Fruit fly (Drosophila melanogaster): Measurements from ENCODE around the gene 5PtaseI.

5PtaseI gene

dm6 chr3R:25033142-25033586 lies 11.8 kb downstream of the 5PtaseI start, which contains the start of gene Smg6:
TSS of gene Smg6 (minus strand) at chr3R:25033465.
- TF ChIP-seq CG6163 (GFP tag; IDR thresholded peaks at IDR 0.05) (no peak), Ets21C (GFP tag; optimal IDR thresholded peaks at IDR 0.05) (no peak), net (GFP tag; optimal IDR thresholded peaks at IDR 0.05) (no peak)

- TF ChIP-seq dac (GFP tag; optimal IDR thresholded peaks at IDR 0.05) (no peak), Lpt (GFP tag; optimal IDR thresholded peaks at IDR 0.05) (no peak), CG9139 (GFP tag; optimal IDR thresholded peaks at IDR 0.05) (no peak), Met (GFP tag; optimal IDR thresholded peaks at IDR 0.05) (no peak)
Measured at dm6 chr3R:25032686-25033085, 12.3 kb downstream of the 5PtaseI start.

- TF ChIP-seq vri (GFP tag; optimal IDR thresholded peaks at IDR 0.05) (peak; percentile 69), OdsH (GFP tag; optimal IDR thresholded peaks at IDR 0.05) (no peak), Blimp-1 (GFP tag; optimal IDR thresholded peaks at IDR 0.05) (peak; percentile 32), CG3032 (tag; optimal IDR thresholded peaks at IDR 0.05) (peak; percentile 37), Sox14 (GFP tag; optimal IDR thresholded peaks at IDR 0.05) (peak; percentile 64), CG3919 (GFP tag; optimal IDR thresholded peaks at IDR 0.05) (no peak), CG10631 (GFP tag; optimal IDR thresholded peaks at IDR 0.05) (no peak), Sox15 (GFP tag; optimal IDR thresholded peaks at IDR 0.05) (peak; percentile 44), CG32006 (GFP tag; optimal IDR thresholded peaks at IDR 0.05) (no peak), cyc (GFP tag; optimal IDR thresholded peaks at IDR 0.05) (peak; percentile 38), Eip93F (GFP tag; optimal IDR thresholded peaks at IDR 0.05) (peak; percentile 46), CG31627 (GFP tag; optimal IDR thresholded peaks at IDR 0.05) (peak; percentile 52), esn (GFP tag; optimal IDR thresholded peaks at IDR 0.05) (peak; percentile 81), CG8119 (GFP tag; IDR thresholded peaks at IDR 0.05) (0 out of 3 replicates have a peak, but pooled peaks have one; percentile 31), eg (GFP tag; IDR thresholded peaks at IDR 0.05) (no peak), lz (GFP tag; optimal IDR thresholded peaks at IDR 0.05) (peak; percentile 65), fkh (GFP tag; optimal IDR thresholded peaks at IDR 0.05) (peak; percentile 82), CG6792 (GFP tag; optimal IDR thresholded peaks at IDR 0.05) (peak; percentile 62)
Measured at dm6 chr3R:25027281-25028219, 17.4 kb downstream of the 5PtaseI start.

- peak; percentile 88 for TF ChIP-seq CG8632 (GFP tag; optimal IDR thresholded peaks at IDR 0.05)
- peak; percentile 77 for TF ChIP-seq fd59A (GFP tag; optimal IDR thresholded peaks at IDR 0.05)
- TF ChIP-seq CG8119 (GFP tag; IDR thresholded peaks at IDR 0.05): peak; percentile 84
- TF ChIP-seq CG16779 (tag; optimal IDR thresholded peaks at IDR 0.05): peak; percentile 79
- peak; percentile 97 for TF ChIP-seq Eip78C (GFP tag)
- TF ChIP-seq Smox (GFP tag; optimal IDR thresholded peaks at IDR 0.05): peak; percentile 91
- peak; percentile 96 for TF ChIP-seq CG6163 (GFP tag; IDR thresholded peaks at IDR 0.05)
- TF ChIP-seq salr (GFP tag; optimal IDR thresholded peaks at IDR 0.05): peak in 1 of 2 experiments; percentile 89
- peak; percentile 88 for TF ChIP-seq CG34406 (GFP tag; optimal IDR thresholded peaks at IDR 0.05)
- peak; percentile 90 for TF ChIP-seq Ets21C (GFP tag; optimal IDR thresholded peaks at IDR 0.05)
- TF ChIP-seq CG15336 (GFP tag; IDR thresholded peaks at IDR 0.05): peak; percentile 84
- TF ChIP-seq Gug (GFP tag; IDR thresholded peaks at IDR 0.05): peak; percentile 92
- TF ChIP-seq Hr4 (GFP tag; optimal IDR thresholded peaks at IDR 0.05): peak; percentile 94
- peak; percentile 90 for TF ChIP-seq net (GFP tag; optimal IDR thresholded peaks at IDR 0.05)
- peak; percentile 95 for TF ChIP-seq esn (GFP tag; optimal IDR thresholded peaks at IDR 0.05)
- TF ChIP-seq lz (GFP tag; optimal IDR thresholded peaks at IDR 0.05): peak; percentile 94
- peak; percentile 88 for TF ChIP-seq achi (GFP tag; optimal IDR thresholded peaks at IDR 0.05)
- TF ChIP-seq CG10669 (GFP tag; optimal IDR thresholded peaks at IDR 0.05): peak; percentile 87
- TF ChIP-seq CG9139 (GFP tag; optimal IDR thresholded peaks at IDR 0.05): no peak
- TF ChIP-seq vri (GFP tag; optimal IDR thresholded peaks at IDR 0.05): no peak
- TF ChIP-seq Blimp-1 (GFP tag; optimal IDR thresholded peaks at IDR 0.05): peak; percentile 62
- TF ChIP-seq Ets96B (tag; optimal IDR thresholded peaks at IDR 0.05): peak; percentile 84
- no peak for TF ChIP-seq CG6276 (GFP tag; optimal IDR thresholded peaks at IDR 0.05)
- peak; percentile 91 for TF ChIP-seq topi (GFP tag; optimal IDR thresholded peaks at IDR 0.05)
- peak; percentile 90 for TF ChIP-seq CG3032 (tag; optimal IDR thresholded peaks at IDR 0.05)
- TF ChIP-seq Lpt (GFP tag; optimal IDR thresholded peaks at IDR 0.05): peak; percentile 81
- peak; percentile 94 for TF ChIP-seq OdsH (GFP tag; optimal IDR thresholded peaks at IDR 0.05)
- peak; percentile 85 for TF ChIP-seq CG11902 (GFP tag; optimal IDR thresholded peaks at IDR 0.05)
- peak; percentile 62 for TF ChIP-seq fd85E (GFP tag; optimal IDR thresholded peaks at IDR 0.05)
Measured at dm6 chr3R:25024895-25025557, 19.9 kb downstream of the 5PtaseI start, which contains the start of the genes EMC6 and Hr96. TSS of gene EMC6 (minus strand) at chr3R:25025017. TSS of gene Hr96 (plus strand) at chr3R:25025235.
